Worm (Caenorhabditis elegans) whole organism, L1 larva: ENCODE data around the gene pcp-2.

Experiments
- C04F5.9 ChIP-seq: sonication (generic microtip); optimal IDR thresholded peaks from 2 replicates; lab custom pipeline; 2016; ENCODE audit warnings: missing genetic modification characterization, missing compliant biosample characterization
- C16A3.4 ChIP-seq: fragments of 150-350 bp; optimal IDR thresholded peaks from 2 replicates; lab custom pipeline; 2014; ENCODE audit warnings: missing biosample characterization, missing genetic modification characterization
- F16B12.6 ChIP-seq: fragments of 150-350 bp; optimal IDR thresholded peaks from 2 replicates; lab custom pipeline; 2014; ENCODE audit warnings: missing biosample characterization, missing genetic modification characterization
- Y116A8C.19 ChIP-seq: sonication (generic microtip); optimal IDR thresholded peaks from 2 replicates; lab custom pipeline; 2016; ENCODE audit warnings: missing compliant biosample characterization, missing genetic modification characterization, borderline replicate concordance
- aha-1 ChIP-seq: fragments of 150-350 bp; optimal IDR thresholded peaks from 2 replicates; lab custom pipeline; 2014; ENCODE audit warnings: missing biosample characterization, missing genetic modification characterization
- aly-2 ChIP-seq: fragments of 150-350 bp; optimal IDR thresholded peaks from 2 replicates; lab custom pipeline; 2014; ENCODE audit warnings: missing biosample characterization, missing genetic modification characterization
- ceh-63 ChIP-seq: fragments of 200-800 bp; sonication (Bioruptor generic); optimal IDR thresholded peaks from 2 replicates; lab custom pipeline; 2018; ENCODE audit warnings: mild to moderate bottlenecking, missing genetic modification characterization, missing compliant biosample characterization
- ceh-90 ChIP-seq: sonication (generic microtip); optimal IDR thresholded peaks from 2 replicates; lab custom pipeline; 2016; ENCODE audit warnings: missing genetic modification characterization, missing compliant biosample characterization
- dsc-1 ChIP-seq: sonication (generic microtip); optimal IDR thresholded peaks from 2 replicates; lab custom pipeline; 2016; ENCODE audit warnings: mild to moderate bottlenecking, missing genetic modification characterization, missing compliant biosample characterization
- efl-1 ChIP-seq, 4 experiments: fragments of 150-350 bp; optimal IDR thresholded peaks in 3 of 4; peaks in 1 of 4; 1 replicate in 1 of 4; 2 replicates in 3 of 4; lab custom pipeline; 2014; ENCODE audit warnings: missing biosample characterization in 2 of 4, missing genetic modification characterization in 2 of 4, missing genetic modification reagents in 2 of 4
- egl-13 ChIP-seq: sonication (generic microtip); optimal IDR thresholded peaks from 2 replicates; lab custom pipeline; 2016; ENCODE audit warnings: missing genotype, missing genetic modification reagents, missing genetic modification characterization, missing compliant biosample characterization
- elt-2 ChIP-seq: sonication (generic microtip); optimal IDR thresholded peaks from 2 replicates; lab custom pipeline; 2016; ENCODE audit warnings: missing genetic modification characterization, mild to moderate bottlenecking, inconsistent platforms, missing compliant biosample characterization, missing genetic modification reagents
- fkh-8 ChIP-seq: sonication (generic microtip); optimal IDR thresholded peaks from 2 replicates; lab custom pipeline; 2016; ENCODE audit warnings: mild to moderate bottlenecking, missing genetic modification characterization, missing compliant biosample characterization
- irx-1 ChIP-seq: sonication (generic microtip); optimal IDR thresholded peaks from 2 replicates; lab custom pipeline; 2016; ENCODE audit warnings: missing genetic modification characterization, missing compliant biosample characterization
- isw-1 ChIP-seq: fragments of 200-800 bp; sonication (Bioruptor generic); IDR thresholded peaks from 2 replicates; pipeline ENCODE4 v1.3.6; 2022; ENCODE audit warnings: missing genetic modification characterization, missing compliant biosample characterization
- jun-1 ChIP-seq: fragments of 150-350 bp; optimal IDR thresholded peaks from 2 replicates; lab custom pipeline; 2014; ENCODE audit warnings: missing biosample characterization, missing genetic modification reagents, missing genetic modification characterization
- lin-13 ChIP-seq: fragments of 150-350 bp; optimal IDR thresholded peaks from 2 replicates; lab custom pipeline; 2014; ENCODE audit warnings: missing biosample characterization, missing genetic modification reagents, missing genetic modification characterization
- lin-14 ChIP-seq: fragments of 200-800 bp; sonication (Bioruptor generic); optimal IDR thresholded peaks from 2 replicates; lab custom pipeline; 2018; ENCODE audit warnings: mild to moderate bottlenecking, missing genetic modification characterization, moderate library complexity, missing compliant biosample characterization
- lin-15B ChIP-seq: fragments of 150-350 bp; sonication (generic microtip); optimal IDR thresholded peaks from 3 replicates; lab custom pipeline; 2014; ENCODE audit warnings: missing biosample characterization, missing genetic modification characterization
- lin-35 ChIP-seq, 2 experiments: fragments of 150-350 bp; optimal IDR thresholded peaks; 2 replicates each; lab custom pipeline; 2014; ENCODE audit warnings: missing biosample characterization in 2 of 2, missing genetic modification characterization in 2 of 2, missing genetic modification reagents in 2 of 2
- mab-9 ChIP-seq: fragments of 200-800 bp; sonication (Bioruptor generic); IDR thresholded peaks from 2 replicates; pipeline ENCODE4 v1.3.6; 2022; ENCODE audit warnings: missing genetic modification reagents, missing genetic modification characterization, missing compliant biosample characterization
- mdl-1 ChIP-seq, 2 experiments: fragments of 150-350 bp; optimal IDR thresholded peaks; 2 replicates each; lab custom pipeline; 2014 to 2017; ENCODE audit warnings: missing biosample characterization in 2 of 2, missing genetic modification characterization in 2 of 2, inconsistent platforms in 1 of 2
- mep-1 ChIP-seq: fragments of 150-350 bp; optimal IDR thresholded peaks from 2 replicates; lab custom pipeline; 2014; ENCODE audit warnings: missing biosample characterization, missing genetic modification characterization
- nhr-19 ChIP-seq: fragments of 200-800 bp; sonication (Bioruptor generic); conservative IDR thresholded peaks from 2 replicates; pipeline ENCODE4 v1.3.6; 2022; ENCODE audit warnings: missing genetic modification characterization, missing compliant biosample characterization
- nhr-71 ChIP-seq: sonication (generic microtip); optimal IDR thresholded peaks from 2 replicates; lab custom pipeline; 2016; ENCODE audit warnings: mild to moderate bottlenecking, missing genetic modification characterization, moderate library complexity, missing compliant biosample characterization
- nhr-77 ChIP-seq: fragments of 150-350 bp; optimal IDR thresholded peaks from 2 replicates; lab custom pipeline; 2014; ENCODE audit warnings: missing biosample characterization, missing genetic modification characterization
- nhr-85 ChIP-seq: sonication (generic microtip); peaks from one replicate; lab custom pipeline; 2016; ENCODE audit warnings: missing genetic modification characterization, inconsistent platforms, missing compliant biosample characterization
- pax-3 ChIP-seq: fragments of 200-800 bp; sonication (Bioruptor generic); optimal IDR thresholded peaks from 2 replicates; lab custom pipeline; 2018; ENCODE audit warnings: mild to moderate bottlenecking, missing genetic modification characterization, moderate library complexity, missing compliant biosample characterization
- rnt-1 ChIP-seq: sonication (generic microtip); optimal IDR thresholded peaks from 2 replicates; lab custom pipeline; 2016; ENCODE audit warnings: mild to moderate bottlenecking, missing genetic modification characterization, moderate library complexity, missing compliant biosample characterization
- skn-1 ChIP-seq: fragments of 150-350 bp; optimal IDR thresholded peaks from 2 replicates; lab custom pipeline; 2014; ENCODE audit warnings: missing biosample characterization, missing genetic modification characterization
- swsn-7 ChIP-seq: sonication (generic microtip); optimal IDR thresholded peaks from 2 replicates; lab custom pipeline; 2016; ENCODE audit warnings: missing genetic modification characterization, missing compliant biosample characterization
- tbx-2 ChIP-seq: sonication (generic microtip); optimal IDR thresholded peaks from 2 replicates; lab custom pipeline; 2016; ENCODE audit warnings: missing genetic modification characterization, missing compliant biosample characterization
- unc-130 ChIP-seq: fragments of 150-350 bp; optimal IDR thresholded peaks from 2 replicates; lab custom pipeline; 2017; ENCODE audit warnings: missing biosample characterization, missing genetic modification characterization, inconsistent platforms
- unc-62 ChIP-seq: fragments of 150-350 bp; optimal IDR thresholded peaks from 2 replicates; lab custom pipeline; 2014; ENCODE audit warnings: missing biosample characterization, missing genetic modification reagents, missing genetic modification characterization
- unc-98 ChIP-seq: fragments of 200-800 bp; sonication (Bioruptor generic); IDR thresholded peaks from 2 replicates; pipeline ENCODE4 v1.3.6; 2022; ENCODE audit warnings: missing genetic modification characterization, missing compliant biosample characterization
- zip-4 ChIP-seq: fragments of 200-800 bp; sonication (Bioruptor generic); optimal IDR thresholded peaks from 2 replicates; lab custom pipeline; 2018; ENCODE audit warnings: mild to moderate bottlenecking, missing genetic modification characterization, moderate library complexity, missing compliant biosample characterization
- ztf-11 ChIP-seq, 2 experiments: sonication (generic microtip); optimal IDR thresholded peaks; 2 replicates each; lab custom pipeline; 2016 to 2017; ENCODE audit warnings: missing genetic modification characterization in 2 of 2, missing biosample characterization in 1 of 2, missing compliant biosample characterization in 1 of 2

pcp-2 gene

DNA sequence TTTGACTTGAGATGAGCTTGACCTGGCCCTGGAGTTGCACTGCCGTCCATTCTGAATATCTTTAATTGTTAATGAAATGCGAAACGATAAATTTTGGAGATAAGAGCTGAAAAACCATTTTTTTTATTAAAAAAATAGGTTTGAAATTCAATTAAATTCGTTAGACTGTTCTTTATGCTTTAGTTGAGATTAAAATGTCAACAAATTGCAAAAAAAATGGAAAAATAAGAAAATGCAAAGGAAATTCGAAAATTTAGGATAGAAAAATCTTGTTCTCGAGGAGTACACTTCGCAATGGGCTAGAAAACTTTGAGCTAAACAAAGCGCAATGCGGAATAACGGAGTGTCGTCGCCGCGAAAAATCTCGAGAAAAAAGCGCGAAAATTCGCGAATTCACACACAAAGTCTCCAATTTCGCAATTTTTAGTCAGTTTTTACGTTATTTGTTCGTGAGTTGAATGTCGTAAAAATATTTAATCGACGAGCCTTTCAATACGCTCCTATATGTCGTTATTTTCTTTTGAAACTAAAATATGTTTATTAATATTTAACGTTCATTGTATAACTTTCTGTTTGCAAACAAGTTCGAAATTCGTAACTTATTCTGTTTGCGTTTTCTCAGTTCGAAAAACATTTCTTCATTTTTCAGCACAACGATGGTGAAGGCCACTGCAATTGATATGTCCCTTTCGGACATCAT lies 18.0 kb downstream of the pcp-2 start, which contains the start of the genes rpb-12 and aly-2 (continued):
- TF ChIP-seq Y116A8C.19 (no peak), nhr-71 (tag; lab: Kevin White, UChicago) (peak; percentile 76), jun-1 (tag; lab: Kevin White, UChicago) (peak; percentile 57), mep-1 (peak; percentile 68), nhr-19 (GFP tag; lab: Robert Waterston, UW) (no peak; the same call in 1 of the 2 replicates), elt-2 (tag; lab: Kevin White, UChicago) (no peak), F16B12.6 (peak; percentile 39), unc-62 (GFP tag; lab: Kevin White, UChicago) (no peak), swsn-7 (tag; lab: Kevin White, UChicago) (peak; percentile 56), aly-2 (tag; lab: Kevin White, UChicago) (peak; percentile 59), skn-1 (tag; lab: Kevin White, UChicago) (peak; percentile 59), unc-98 (GFP tag; lab: Robert Waterston, UW) (no peak), lin-15B (tag; lab: Kevin White, UChicago) (peak; percentile 75), zip-4 (GFP tag; lab: Kevin White, UChicago) (peak; percentile 8), rnt-1 (tag; lab: Kevin White, UChicago) (peak; percentile 78), ztf-11 (tag; optimal IDR thresholded peaks at IDR 0.05; lab: Kevin White, UChicago) (no peak), lin-14 (GFP tag; lab: Kevin White, UChicago) (peak; percentile 67), aha-1 (tag; lab: Kevin White, UChicago) (no peak), efl-1 (optimal IDR thresholded peaks at IDR 0.05; lab: Kevin White, UChicago) (peak; percentile 82 to 87), efl-1 (GFP tag; optimal IDR thresholded peaks at IDR 0.05 in 1 of 2; lab: Kevin White, UChicago) (peak; percentile 83 to 98), pax-3 (tag; lab: Kevin White, UChicago) (no peak), nhr-77 (tag; lab: Kevin White, UChicago) (peak; percentile 53), lin-13 (GFP tag; lab: Kevin White, UChicago) (peak; percentile 30), isw-1 (GFP tag; lab: Robert Waterston, UW) (peak; percentile 22), nhr-85 (peak; percentile 57), mab-9 (no peak), dsc-1 (tag; lab: Kevin White, UChicago) (peak; percentile 3), ceh-90 (tag; lab: Kevin White, UChicago) (no peak), lin-35 (GFP tag; optimal IDR thresholded peaks at IDR 0.05; lab: Kevin White, UChicago) (peak; percentile 78 to 88), fkh-8 (tag; lab: Kevin White, UChicago) (peak; percentile 55)

DNA sequence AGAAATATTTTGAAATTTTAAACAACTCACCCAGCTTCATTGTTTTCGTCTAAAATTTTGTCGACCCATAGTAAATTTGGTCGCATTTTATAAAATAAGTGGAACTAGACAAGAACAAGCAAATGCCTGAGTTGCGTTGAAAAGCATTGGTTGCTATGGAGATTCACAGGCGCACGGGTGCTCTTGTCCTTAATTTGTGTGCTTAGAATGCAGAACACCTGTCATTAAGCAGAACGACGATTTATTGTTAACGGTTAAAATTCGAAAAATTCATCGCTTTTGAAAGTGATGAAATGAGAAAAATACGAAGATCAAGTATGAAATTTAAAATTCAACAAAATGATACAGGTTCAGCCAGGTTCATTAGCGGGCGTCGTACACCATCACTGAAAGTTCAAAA lies 18.8 kb downstream of the pcp-2 start, which contains the start of gene daf-10:
TSS of gene daf-10 (minus strand) at position 101 of the 400 bp plus-strand sequence.
- TF ChIP-seq rnt-1 (tag; lab: Kevin White, UChicago), result no peak
- no peak for TF ChIP-seq ceh-63 (GFP tag; lab: Kevin White, UChicago)
- no peak for TF ChIP-seq egl-13 (tag; lab: Kevin White, UChicago)
- TF ChIP-seq C04F5.9 (tag; lab: Kevin White, UChicago), result no peak
- TF ChIP-seq unc-130 (tag; lab: Kevin White, UChicago), result no peak
- TF ChIP-seq mep-1, result no peak
- TF ChIP-seq ztf-11 (tag; optimal IDR thresholded peaks at IDR 0.05; lab: Kevin White, UChicago), result no peak
- TF ChIP-seq pax-3 (tag; lab: Kevin White, UChicago), result no peak
- TF ChIP-seq efl-1 (optimal IDR thresholded peaks at IDR 0.05; lab: Kevin White, UChicago), result no peak
- peak in 1 of 2 experiments; percentile 43 for TF ChIP-seq efl-1 (GFP tag; optimal IDR thresholded peaks at IDR 0.05 in 1 of 2; lab: Kevin White, UChicago)
- TF ChIP-seq elt-2 (tag; lab: Kevin White, UChicago), result no peak
- TF ChIP-seq irx-1, result no peak
- TF ChIP-seq tbx-2, result no peak
- TF ChIP-seq C16A3.4 (tag; lab: Kevin White, UChicago), result no peak
- TF ChIP-seq mdl-1 (tag; optimal IDR thresholded peaks at IDR 0.05; lab: Kevin White, UChicago), result no peak
- peak; percentile 2 for TF ChIP-seq fkh-8 (tag; lab: Kevin White, UChicago)
- no peak for TF ChIP-seq nhr-19 (GFP tag; lab: Robert Waterston, UW)
